Fruit fly (Drosophila melanogaster) whole organism, embryonic: ENCODE results near the gene kirre.
A peak's percentile ranks its signal among the peaks of the same experiment; 100 is the strongest.

Source experiments
- Bteb2 ChIP-seq: fragments of 200-800 bp; sonication (Bioruptor generic); optimal IDR thresholded peaks from 2 replicates; lab custom pipeline; 2016; ENCODE audit warnings: missing biosample characterization, missing genetic modification characterization
- CG10366 ChIP-seq: fragments of 200-800 bp; sonication (Bioruptor generic); IDR thresholded peaks from 2 replicates; pipeline ENCODE4 v1.3.6; 2022; ENCODE audit warnings: missing biosample characterization, missing genetic modification characterization
- CG10654 ChIP-seq: fragments of 200-800 bp; sonication (Bioruptor generic); optimal IDR thresholded peaks from 2 replicates; lab custom pipeline; 2016; ENCODE audit warnings: missing biosample characterization, missing genetic modification characterization
- CG10979 ChIP-seq: fragments of 200-800 bp; sonication (Bioruptor generic); optimal IDR thresholded peaks from 2 replicates; lab custom pipeline; 2018; ENCODE audit warnings: missing biosample characterization, mild to moderate bottlenecking, missing genetic modification characterization, moderate library complexity
- CG11247 ChIP-seq: fragments of 200-800 bp; sonication (Bioruptor generic); IDR thresholded peaks from 2 replicates; pipeline ENCODE4 v1.3.6; 2022; ENCODE audit warnings: missing biosample characterization, missing genetic modification characterization
- CG13287 ChIP-seq: fragments of 200-800 bp; sonication (Bioruptor generic); IDR thresholded peaks from 2 replicates; pipeline ENCODE4 v1.3.6; 2022; ENCODE audit warnings: missing biosample characterization, missing genetic modification characterization; ENCODE audit not compliant: partially characterized antibody
- CG13296 ChIP-seq: fragments of 200-800 bp; sonication (Bioruptor generic); optimal IDR thresholded peaks from 3 replicates; lab custom pipeline; 2018; ENCODE audit warnings: missing biosample characterization, mild to moderate bottlenecking, missing genetic modification characterization
- CG15696 ChIP-seq: fragments of 200-800 bp; sonication (Bioruptor generic); optimal IDR thresholded peaks from 2 replicates; lab custom pipeline; 2019; ENCODE audit warnings: missing biosample characterization, mild to moderate bottlenecking, missing genetic modification characterization, moderate library complexity
- CG1602 ChIP-seq: fragments of 200-800 bp; sonication (Bioruptor generic); optimal IDR thresholded peaks from 3 replicates; lab custom pipeline; 2016; ENCODE audit warnings: missing biosample characterization, missing genetic modification characterization
- CG1603 ChIP-seq: fragments of 200-800 bp; sonication (Bioruptor generic); optimal IDR thresholded peaks from 2 replicates; lab custom pipeline; 2019; ENCODE audit warnings: missing biosample characterization, mild to moderate bottlenecking, missing genetic modification characterization, moderate library complexity
- CG17568 ChIP-seq: fragments of 200-800 bp; sonication (Bioruptor generic); optimal IDR thresholded peaks from 2 replicates; lab custom pipeline; 2018; ENCODE audit warnings: missing biosample characterization, mild to moderate bottlenecking, missing genetic modification characterization, moderate library complexity
- CG17802 ChIP-seq: fragments of 200-800 bp; sonication (Bioruptor generic); optimal IDR thresholded peaks from 2 replicates; lab custom pipeline; 2018; ENCODE audit warnings: missing biosample characterization, mild to moderate bottlenecking, missing genetic modification characterization, moderate library complexity
- CG18011 ChIP-seq: fragments of 200-800 bp; sonication (Bioruptor generic); optimal IDR thresholded peaks from 2 replicates; lab custom pipeline; 2017; ENCODE audit warnings: missing biosample characterization, missing genetic modification characterization, mild to moderate bottlenecking, moderate library complexity, missing genotype
- CG2129 ChIP-seq: fragments of 200-800 bp; sonication (Bioruptor generic); IDR thresholded peaks from 2 replicates; pipeline ENCODE4 v1.3.6; 2022; ENCODE audit warnings: missing biosample characterization, missing genetic modification characterization; ENCODE audit not compliant: partially characterized antibody
- CG31365 ChIP-seq: fragments of 200-800 bp; sonication (Bioruptor generic); optimal IDR thresholded peaks from 2 replicates; lab custom pipeline; 2018; ENCODE audit warnings: missing biosample characterization, mild to moderate bottlenecking, missing genetic modification characterization
- CG31441 ChIP-seq: fragments of 200-800 bp; sonication (Bioruptor generic); IDR thresholded peaks from 2 replicates; pipeline ENCODE4 v1.3.6; 2022; ENCODE audit warnings: missing biosample characterization, missing genetic modification characterization
- CG34422 ChIP-seq: fragments of 200-800 bp; sonication (Bioruptor generic); IDR thresholded peaks from 3 replicates; pipeline ENCODE4 v1.3.6; 2022; ENCODE audit warnings: missing biosample characterization, missing genetic modification characterization
- CG5180 ChIP-seq: fragments of 200-800 bp; sonication (Bioruptor generic); optimal IDR thresholded peaks from 3 replicates; lab custom pipeline; 2017; ENCODE audit warnings: missing biosample characterization, missing genetic modification characterization, mild to moderate bottlenecking, moderate library complexity, missing genetic modification reagents
- CG6254 ChIP-seq: fragments of 200-800 bp; sonication (Bioruptor generic); optimal IDR thresholded peaks from 3 replicates; lab custom pipeline; 2017; ENCODE audit warnings: mild to moderate bottlenecking, missing biosample characterization, missing genetic modification reagents, missing genetic modification characterization
- CG6765 ChIP-seq: fragments of 200-800 bp; sonication (Bioruptor generic); optimal IDR thresholded peaks from 3 replicates; lab custom pipeline; 2017; ENCODE audit warnings: missing biosample characterization, mild to moderate bottlenecking, missing genetic modification characterization
- CG7357 ChIP-seq: fragments of 200-800 bp; sonication (Bioruptor generic); IDR thresholded peaks from 3 replicates; pipeline ENCODE4 v1.3.6; 2022; ENCODE audit warnings: missing biosample characterization, missing genetic modification characterization
- CG7786 ChIP-seq: fragments of 200-800 bp; sonication (Bioruptor generic); optimal IDR thresholded peaks from 2 replicates; lab custom pipeline; 2016; ENCODE audit warnings: missing biosample characterization, missing genetic modification characterization
- CG9727 ChIP-seq: fragments of 200-800 bp; sonication (Bioruptor generic); optimal IDR thresholded peaks from 3 replicates; lab custom pipeline; 2017; ENCODE audit warnings: missing biosample characterization, mild to moderate bottlenecking, missing genetic modification characterization
- Drgx ChIP-seq: fragments of 200-800 bp; sonication (Bioruptor generic); IDR thresholded peaks from 2 replicates; pipeline ENCODE4 v1.3.6; 2022; ENCODE audit warnings: missing biosample characterization, missing genetic modification characterization
- Med ChIP-seq: fragments of 200-800 bp; sonication (Bioruptor generic); peaks from one replicate; lab custom pipeline; 2016; ENCODE audit warnings: missing biosample characterization, missing genetic modification characterization, mild to moderate bottlenecking, inconsistent platforms, moderate library complexity
- Nf-YA ChIP-seq: fragments of 200-800 bp; sonication (Bioruptor generic); IDR thresholded peaks from 2 replicates; pipeline ENCODE4 v1.3.6; 2022; ENCODE audit warnings: missing biosample characterization, missing genetic modification characterization
- Nf-YB ChIP-seq: fragments of 200-800 bp; sonication (Bioruptor generic); optimal IDR thresholded peaks from 3 replicates; lab custom pipeline; 2019; ENCODE audit warnings: missing biosample characterization, mild to moderate bottlenecking, missing genetic modification characterization, moderate library complexity
- Pdp1 ChIP-seq, 2 experiments: fragments of 200-800 bp; sonication (Bioruptor generic); optimal IDR thresholded peaks; 3 replicates each; lab custom pipeline; 2016; ENCODE audit warnings: missing biosample characterization in 2 of 2, missing genetic modification characterization in 2 of 2, mild to moderate bottlenecking in 1 of 2, moderate library complexity in 1 of 2
- Poxn ChIP-seq: fragments of 200-800 bp; sonication (Bioruptor generic); IDR thresholded peaks from 2 replicates; pipeline ENCODE4 v1.3.6; 2022; ENCODE audit warnings: missing biosample characterization, missing genetic modification characterization
- Scr ChIP-seq: fragments of 200-800 bp; sonication (Bioruptor generic); IDR thresholded peaks from 2 replicates; pipeline ENCODE4 v1.3.6; 2022; ENCODE audit warnings: missing biosample characterization, missing genetic modification characterization; ENCODE audit not compliant: partially characterized antibody
- Sox102F ChIP-seq: fragments of 200-800 bp; sonication (Bioruptor generic); optimal IDR thresholded peaks from 2 replicates; lab custom pipeline; 2018; ENCODE audit warnings: missing biosample characterization, mild to moderate bottlenecking, missing genetic modification characterization, moderate library complexity
- TFAM ChIP-seq: fragments of 200-800 bp; sonication (Bioruptor generic); optimal IDR thresholded peaks from 2 replicates; lab custom pipeline; 2017; ENCODE audit warnings: missing biosample characterization, missing genetic modification characterization, inconsistent platforms
- Taf1 ChIP-seq: fragments of 200-800 bp; sonication (Bioruptor generic); IDR thresholded peaks from 2 replicates; pipeline ENCODE4 v1.3.6; 2022; ENCODE audit warnings: missing biosample characterization, missing genetic modification characterization
- Xbp1 ChIP-seq: fragments of 200-800 bp; sonication (Bioruptor generic); optimal IDR thresholded peaks from 3 replicates; lab custom pipeline; 2016; ENCODE audit warnings: missing biosample characterization, mild to moderate bottlenecking, missing genetic modification characterization
- ab ChIP-seq: fragments of 200-800 bp; sonication (Bioruptor generic); optimal IDR thresholded peaks from 2 replicates; lab custom pipeline; 2016; ENCODE audit warnings: missing biosample characterization, missing genetic modification characterization
- ara ChIP-seq: fragments of 200-800 bp; sonication (Bioruptor generic); IDR thresholded peaks from 2 replicates; pipeline ENCODE4 v1.3.6; 2022; ENCODE audit warnings: missing biosample characterization, missing genetic modification characterization
- cas ChIP-seq: fragments of 200-800 bp; sonication (Bioruptor generic); IDR thresholded peaks from 2 replicates; pipeline ENCODE4 v1.3.6; 2022; ENCODE audit warnings: missing biosample characterization, missing genetic modification characterization
- chif ChIP-seq, 2 experiments: fragments of 200-800 bp; sonication (Bioruptor generic); optimal IDR thresholded peaks; 3 replicates each; lab custom pipeline; 2016; ENCODE audit warnings: missing biosample characterization in 2 of 2, missing genetic modification characterization in 2 of 2
- emc ChIP-seq: fragments of 200-800 bp; sonication (Bioruptor generic); optimal IDR thresholded peaks from 2 replicates; lab custom pipeline; 2016; ENCODE audit warnings: missing biosample characterization, missing genetic modification characterization
- exex ChIP-seq: fragments of 200-800 bp; sonication (Bioruptor generic); optimal IDR thresholded peaks from 4 replicates; lab custom pipeline; 2018; ENCODE audit warnings: missing biosample characterization, mild to moderate bottlenecking, missing genetic modification characterization, moderate library complexity
- grn ChIP-seq: fragments of 200-800 bp; sonication (Bioruptor generic); optimal IDR thresholded peaks from 3 replicates; lab custom pipeline; 2017; ENCODE audit warnings: missing biosample characterization, missing genetic modification characterization
- lbe ChIP-seq: fragments of 200-800 bp; sonication (Bioruptor generic); optimal IDR thresholded peaks from 2 replicates; lab custom pipeline; 2016; ENCODE audit warnings: missing biosample characterization, mild to moderate bottlenecking, missing genetic modification characterization
- pb ChIP-seq: fragments of 200-800 bp; sonication (Bioruptor generic); optimal IDR thresholded peaks from 3 replicates; lab custom pipeline; 2016; ENCODE audit warnings: missing biosample characterization, missing genetic modification characterization
- pfk ChIP-seq: fragments of 200-800 bp; sonication (Bioruptor generic); optimal IDR thresholded peaks from 2 replicates; lab custom pipeline; 2018; ENCODE audit warnings: missing biosample characterization, mild to moderate bottlenecking, missing genetic modification characterization, moderate library complexity
- pum ChIP-seq: fragments of 200-800 bp; sonication (Bioruptor generic); optimal IDR thresholded peaks from 2 replicates; lab custom pipeline; 2016; ENCODE audit warnings: missing biosample characterization, missing genetic modification characterization
- pzg ChIP-seq: fragments of 200-800 bp; sonication (Bioruptor generic); optimal IDR thresholded peaks from 3 replicates; lab custom pipeline; 2018; ENCODE audit warnings: missing biosample characterization, mild to moderate bottlenecking, missing genetic modification characterization, moderate library complexity
- row ChIP-seq: fragments of 200-800 bp; sonication (Bioruptor generic); IDR thresholded peaks from 3 replicates; pipeline ENCODE4 v1.3.6; 2022; ENCODE audit warnings: missing biosample characterization, missing genetic modification characterization
- sens-2 ChIP-seq: fragments of 200-800 bp; sonication (Bioruptor generic); IDR thresholded peaks from 2 replicates; pipeline ENCODE4 v1.3.6; 2022; ENCODE audit warnings: missing biosample characterization, missing genetic modification characterization
- sisA ChIP-seq: fragments of 200-800 bp; sonication (Bioruptor generic); IDR thresholded peaks from 2 replicates; pipeline ENCODE4 v1.3.6; 2022; ENCODE audit warnings: missing biosample characterization, missing genetic modification characterization
- trem ChIP-seq: fragments of 200-800 bp; optimal IDR thresholded peaks from 3 replicates; lab custom pipeline; 2019; ENCODE audit warnings: missing biosample characterization, mild to moderate bottlenecking, missing genetic modification characterization, moderate library complexity

kirre gene

dm6 chrX:2946794-2947193 is 206.6 kb downstream of the kirre start, which contains the start of gene CG17959:
Gene CG17959, plus strand, starts transcription at chrX:2947094.
- TF ChIP-seq CG31365 (no peak), ara (GFP tag; lab: Robert Waterston, UW) (no peak), TFAM (GFP tag; lab: Kevin White, UChicago) (no peak), row (GFP tag; lab: Robert Waterston, UW) (no peak), CG7357 (GFP tag; lab: Robert Waterston, UW) (no peak), Bteb2 (no peak), Pdp1 (GFP tag; optimal IDR thresholded peaks at IDR 0.05; lab: Kevin White, UChicago) (no peak), CG11247 (GFP tag; lab: Robert Waterston, UW) (no peak), Nf-YA (GFP tag; lab: Robert Waterston, UW) (no peak), CG1602 (no peak), CG2129 (no peak), chif (GFP tag; optimal IDR thresholded peaks at IDR 0.05; lab: Kevin White, UChicago) (no peak), Sox102F (GFP tag; lab: Kevin White, UChicago) (no peak), sens-2 (GFP tag; lab: Robert Waterston, UW) (no peak), CG1603 (tag; lab: Kevin White, UChicago) (no peak)

DNA sequence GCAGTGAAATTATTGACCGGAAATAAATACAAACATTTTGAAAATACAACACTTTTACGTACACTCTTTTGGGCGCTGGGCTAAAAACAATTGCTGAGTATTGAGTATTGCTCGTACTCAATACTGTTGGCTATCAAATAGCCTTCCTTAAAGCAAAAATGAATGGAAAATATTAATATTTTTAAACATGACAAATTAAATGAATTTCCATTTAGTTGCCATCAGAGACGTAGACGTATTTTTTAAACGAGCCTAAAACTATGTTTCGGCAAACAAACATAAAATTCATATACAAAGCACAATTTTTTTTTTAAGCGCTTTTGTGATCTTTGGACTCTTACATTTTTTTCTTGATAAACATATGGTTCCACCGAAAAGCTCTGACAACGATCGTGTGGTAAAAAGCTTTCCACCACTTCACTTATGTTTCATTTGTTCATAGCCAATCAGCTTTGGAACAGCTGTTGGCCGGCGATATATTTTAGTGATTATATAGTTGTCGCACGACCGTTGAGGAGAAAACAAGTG is 207.4 kb downstream of the kirre start, which contains the start of gene CG3603:
CG3603 (plus strand) TSS at position 490 of the 528 bp plus-strand sequence.
- TF ChIP-seq CG34422 (no peak), CG31441 (GFP tag; lab: Robert Waterston, UW) (peak; percentile 28; the same call in 1 of the 2 replicates), CG10979 (tag; lab: Kevin White, UChicago) (no peak), CG5180 (peak; percentile 2), CG7786 (GFP tag; lab: Kevin White, UChicago) (no peak), emc (no peak), ab (no peak), Taf1 (GFP tag; lab: Robert Waterston, UW) (no peak), grn (GFP tag; lab: Kevin White, UChicago) (peak; percentile 78), Nf-YB (GFP tag; lab: Kevin White, UChicago) (peak; percentile 67), CG9727 (GFP tag; lab: Kevin White, UChicago) (peak; percentile 17), Poxn (GFP tag; lab: Robert Waterston, UW) (no peak), pb (GFP tag; lab: Kevin White, UChicago) (no peak), Med (GFP tag; lab: Kevin White, UChicago) (peak; percentile 52), CG10654 (GFP tag; lab: Kevin White, UChicago) (no peak), sisA (GFP tag; lab: Robert Waterston, UW) (no peak), CG10366 (GFP tag; lab: Robert Waterston, UW) (no peak), Scr (GFP tag; lab: Robert Waterston, UW) (0 out of 2 replicates have a peak, but pooled peaks have one; percentile 15), CG17802 (tag; lab: Kevin White, UChicago) (no peak), trem (tag; lab: Kevin White, UChicago) (no peak), CG17568 (peak; percentile 25), cas (GFP tag; lab: Robert Waterston, UW) (no peak), pfk (GFP tag; lab: Kevin White, UChicago) (peak; percentile 8), CG18011 (GFP tag; lab: Kevin White, UChicago) (peak; percentile 56), CG6765 (GFP tag; lab: Kevin White, UChicago) (peak; percentile 40), pzg (GFP tag; lab: Kevin White, UChicago) (peak; percentile 13), Xbp1 (GFP tag; lab: Kevin White, UChicago) (no peak), CG13287 (GFP tag; lab: Robert Waterston, UW) (peak; percentile 47), CG13296 (GFP tag; lab: Kevin White, UChicago) (peak; percentile 69), CG6254 (GFP tag; lab: Kevin White, UChicago) (no peak), Drgx (GFP tag; lab: Robert Waterston, UW) (peak; percentile 74), lbe (GFP tag; lab: Kevin White, UChicago) (peak; percentile 9), CG15696 (no peak), pum (GFP tag; lab: Kevin White, UChicago) (no peak), exex (peak; percentile 9)
